Worm (Caenorhabditis elegans) whole organism, L1 larva: ENCODE measurements around the gene ora-1.

Experiments
- lin-39 ChIP-seq: fragments of 150-350 bp; optimal IDR thresholded peaks from 2 replicates; lab custom pipeline; 2014; ENCODE audit warnings: missing biosample characterization, missing genetic modification reagents, missing genetic modification characterization
- pqm-1 ChIP-seq: sonication (generic microtip); optimal IDR thresholded peaks from 3 replicates; lab custom pipeline; 2017; ENCODE audit warnings: missing biosample characterization, missing genetic modification characterization

DNA sequence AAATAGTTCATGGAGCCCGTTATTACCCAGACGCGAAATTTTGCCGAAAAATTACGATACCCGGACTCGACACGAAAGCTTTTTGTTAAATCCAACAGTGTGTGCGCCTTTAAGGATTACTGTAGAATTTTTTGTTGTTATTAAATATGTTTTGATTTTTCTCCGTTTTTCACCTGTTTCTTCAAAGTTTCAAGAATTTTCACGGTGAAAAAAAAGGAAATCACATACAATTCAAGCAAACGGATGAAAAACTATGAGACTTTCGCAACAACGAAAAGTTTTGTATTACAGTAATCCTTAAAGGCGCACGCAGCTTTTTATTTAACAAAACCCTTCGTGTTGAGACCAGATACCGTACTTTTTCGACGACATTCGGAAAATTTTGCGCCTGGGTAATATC lies 23.7 kb upstream of the ora-1 start:
- TF ChIP-seq pqm-1 (tag; lab: Kevin White, UChicago): no peak
- TF ChIP-seq lin-39: no peak
